Fruit fly (Drosophila melanogaster): ENCODE data around the gene Gr64c.

- TF ChIP-seq CG12104 (GFP tag; optimal IDR thresholded peaks at IDR 0.05) (no peak), ftz-f1 (GFP tag; optimal IDR thresholded peaks at IDR 0.05) (no peak), onecut (GFP tag; IDR thresholded peaks at IDR 0.05) (no peak), CG9932 (GFP tag; IDR thresholded peaks at IDR 0.05) (no peak), ttk (GFP tag; IDR thresholded peaks at IDR 0.05) (no peak), CG10147 (GFP tag; optimal IDR thresholded peaks at IDR 0.05) (no peak), CG11723 (GFP tag; optimal IDR thresholded peaks at IDR 0.05) (no peak), chn (GFP tag; optimal IDR thresholded peaks at IDR 0.05) (no peak), lola (GFP tag; optimal IDR thresholded peaks at IDR 0.05) (no peak), cato (GFP tag; optimal IDR thresholded peaks at IDR 0.05; ENCODE audit: borderline replicate concordance) (no peak), Dbx (GFP tag; IDR thresholded peaks at IDR 0.05) (no peak), dimm (GFP tag; IDR thresholded peaks at IDR 0.05) (no peak), CG43689 (GFP tag; IDR thresholded peaks at IDR 0.05) (no peak), nmo (GFP tag; optimal IDR thresholded peaks at IDR 0.05) (no peak)
Observed at dm6 chr3L:4055438-4055962, 27.1 kb downstream of the Gr64c start.

Measured in whole organism, embryonic.